Worm (Caenorhabditis elegans): ENCODE results near the gene ceh-7.

DNA sequence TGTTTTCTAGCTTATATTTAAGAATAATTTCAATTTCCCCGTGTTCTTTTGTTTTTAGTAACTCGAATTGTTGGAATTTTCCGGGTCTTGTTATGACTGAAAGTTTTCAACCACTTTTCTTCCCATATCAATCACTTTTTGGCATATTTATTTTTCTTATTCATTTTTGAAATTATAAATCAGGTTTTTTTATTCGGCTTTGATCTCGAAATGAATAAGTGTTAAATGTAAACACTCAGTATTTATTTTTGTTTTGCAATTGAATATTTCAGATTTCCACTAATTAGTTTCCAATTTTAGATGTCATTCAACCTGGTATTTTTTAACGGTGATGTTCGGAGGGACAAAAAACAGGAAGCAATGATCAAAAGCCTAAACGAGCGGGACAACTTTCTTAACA is 39.1 kb downstream of the ceh-7 start, which contains the start of gene etc-1:
- TF ChIP-seq W03F9.2 (tag; optimal IDR thresholded peaks at IDR 0.05) (no peak), dao-5 (tag; optimal IDR thresholded peaks at IDR 0.05) (no peak)

All from whole organism, L4/young adult.